Worm (Caenorhabditis elegans) whole organism, L3 larva: Measurements from ENCODE around the gene pafo-1.

Source experiments
- ZK546.5 ChIP-seq: sonication (generic microtip); optimal IDR thresholded peaks from 2 replicates; lab custom pipeline; 2017; ENCODE audit warnings: missing biosample characterization, missing genetic modification characterization
- aly-2 ChIP-seq: fragments of 150-350 bp; optimal IDR thresholded peaks from 2 replicates; lab custom pipeline; 2014; ENCODE audit warnings: missing biosample characterization, missing genetic modification characterization
- ceh-16 ChIP-seq: sonication (generic microtip); optimal IDR thresholded peaks from 2 replicates; lab custom pipeline; 2017; ENCODE audit warnings: missing biosample characterization, missing genetic modification characterization
- ceh-28 ChIP-seq: fragments of 150-350 bp; optimal IDR thresholded peaks from 2 replicates; lab custom pipeline; 2014; ENCODE audit warnings: missing biosample characterization, missing genetic modification reagents, missing genetic modification characterization
- ceh-9 ChIP-seq: sonication (generic microtip); optimal IDR thresholded peaks from 2 replicates; lab custom pipeline; 2018; ENCODE audit warnings: missing biosample characterization, missing genetic modification characterization
- elt-2 ChIP-seq: sonication (generic microtip); optimal IDR thresholded peaks from 2 replicates; lab custom pipeline; 2016; ENCODE audit warnings: missing genetic modification reagents, mild to moderate bottlenecking, missing genetic modification characterization, missing compliant biosample characterization
- elt-3 ChIP-seq, 3 experiments: fragments of 150-350 bp in 1 of 3; sonication (generic microtip) in 2 of 3; optimal IDR thresholded peaks; 2 replicates in 2 of 3; 4 replicates in 1 of 3; lab custom pipeline; 2014 to 2017; ENCODE audit warnings: missing biosample characterization in 3 of 3, missing genetic modification characterization in 3 of 3
- eor-1 ChIP-seq, 2 experiments: fragments of 150-350 bp; optimal IDR thresholded peaks; 2 replicates each; lab custom pipeline; 2014 to 2018; ENCODE audit warnings: missing biosample characterization in 2 of 2, missing genetic modification characterization in 2 of 2
- fkh-10 ChIP-seq: sonication (generic microtip); optimal IDR thresholded peaks from 2 replicates; lab custom pipeline; 2017; ENCODE audit warnings: missing biosample characterization, missing genetic modification reagents, missing genetic modification characterization
- fos-1 ChIP-seq: fragments of 150-350 bp; optimal IDR thresholded peaks from 2 replicates; lab custom pipeline; 2014; ENCODE audit warnings: missing biosample characterization, missing genetic modification characterization
- hmg-11 ChIP-seq: sonication (generic microtip); optimal IDR thresholded peaks from 2 replicates; lab custom pipeline; 2016; ENCODE audit warnings: missing genetic modification characterization, missing compliant biosample characterization
- lin-15B ChIP-seq: fragments of 150-350 bp; optimal IDR thresholded peaks from 2 replicates; lab custom pipeline; 2014; ENCODE audit warnings: missing biosample characterization, missing genetic modification characterization
- lsy-12 ChIP-seq: sonication (generic microtip); optimal IDR thresholded peaks from 2 replicates; lab custom pipeline; 2016; ENCODE audit warnings: mild to moderate bottlenecking, missing genetic modification characterization, missing compliant biosample characterization
- nfya-1 ChIP-seq: sonication (generic microtip); optimal IDR thresholded peaks from 2 replicates; lab custom pipeline; 2017; ENCODE audit warnings: missing genetic modification characterization, mild to moderate bottlenecking, missing compliant biosample characterization, antibody characterized with exemption, moderate library complexity; ENCODE audit not compliant: insufficient read depth
- nhr-11 ChIP-seq: fragments of 150-350 bp; optimal IDR thresholded peaks from 2 replicates; lab custom pipeline; 2014; ENCODE audit warnings: missing biosample characterization, missing genetic modification characterization
- nhr-12 ChIP-seq: fragments of 150-350 bp; optimal IDR thresholded peaks from 2 replicates; lab custom pipeline; 2014; ENCODE audit warnings: missing biosample characterization, missing genetic modification characterization
- nhr-23 ChIP-seq: fragments of 150-350 bp; optimal IDR thresholded peaks from 2 replicates; lab custom pipeline; 2014; ENCODE audit warnings: missing biosample characterization, missing genetic modification reagents, missing genetic modification characterization
- nhr-237 ChIP-seq: fragments of 150-350 bp; optimal IDR thresholded peaks from 2 replicates; lab custom pipeline; 2014; ENCODE audit warnings: missing biosample characterization, missing genetic modification characterization
- nhr-25 ChIP-seq: sonication (generic microtip); optimal IDR thresholded peaks from 2 replicates; lab custom pipeline; 2017; ENCODE audit warnings: missing biosample characterization, missing genetic modification characterization
- nhr-28 ChIP-seq: fragments of 150-350 bp; optimal IDR thresholded peaks from 2 replicates; lab custom pipeline; 2014; ENCODE audit warnings: missing biosample characterization, missing genetic modification characterization
- nhr-43 ChIP-seq: sonication (generic microtip); optimal IDR thresholded peaks from 2 replicates; lab custom pipeline; 2016; ENCODE audit warnings: mild to moderate bottlenecking, missing genetic modification characterization, missing compliant biosample characterization; ENCODE audit not compliant: poor library complexity, severe bottlenecking
- nhr-76 ChIP-seq: fragments of 150-350 bp; sonication (generic microtip); optimal IDR thresholded peaks from 5 replicates; lab custom pipeline; 2014; ENCODE audit warnings: missing biosample characterization, missing genetic modification characterization
- pha-4 ChIP-seq: fragments of 150-350 bp; optimal IDR thresholded peaks from 2 replicates; lab custom pipeline; 2014; ENCODE audit warnings: missing biosample characterization, missing genetic modification reagents, missing genetic modification characterization
- sea-2 ChIP-seq: fragments of 150-350 bp; sonication (generic microtip); optimal IDR thresholded peaks from 4 replicates; lab custom pipeline; 2014; ENCODE audit warnings: missing biosample characterization, missing genetic modification reagents, missing genetic modification characterization
- skn-1 ChIP-seq: fragments of 150-350 bp; optimal IDR thresholded peaks from 2 replicates; lab custom pipeline; 2014; ENCODE audit warnings: missing biosample characterization, missing genetic modification characterization
- tbx-2 ChIP-seq: sonication (generic microtip); optimal IDR thresholded peaks from 2 replicates; lab custom pipeline; 2016; ENCODE audit warnings: mild to moderate bottlenecking, missing genetic modification characterization, missing compliant biosample characterization
- unc-39 ChIP-seq: sonication (generic microtip); optimal IDR thresholded peaks from 4 replicates; lab custom pipeline; 2017; ENCODE audit warnings: missing biosample characterization, missing genetic modification characterization
- unc-62 ChIP-seq: fragments of 150-350 bp; sonication (generic microtip); optimal IDR thresholded peaks from 4 replicates; lab custom pipeline; 2014; ENCODE audit warnings: missing biosample characterization, missing genetic modification reagents, missing genetic modification characterization

pafo-1 gene

ce11 chrV:11513432-11513831 is 8.1 kb upstream of the pafo-1 start, which contains the start of gene C55A6.3:
C55A6.3 (minus strand) TSS chrV:11513532.
- TF ChIP-seq ceh-9 (tag; lab: Kevin White, UChicago) (no peak), pha-4 (tag; lab: Kevin White, UChicago) (peak; percentile 41), nhr-28 (tag; lab: Kevin White, UChicago) (no peak)

- TF ChIP-seq nhr-23 (tag; lab: Kevin White, UChicago) (no peak), pha-4 (tag; lab: Kevin White, UChicago) (peak; percentile 93)
These were observed 6.8 kb upstream of the pafo-1 start, which contains the start of gene C55A6.6 for ce11 chrV:11514677-11515076. C55A6.6 (minus strand) TSS chrV:11514737.

ce11 chrV:11515145-11515544 is 6.4 kb upstream of the pafo-1 start:
- no peak for TF ChIP-seq ceh-9 (tag; lab: Kevin White, UChicago)
- TF ChIP-seq sea-2 (GFP tag; lab: Kevin White, UChicago): no peak
- TF ChIP-seq hmg-11 (tag; lab: Kevin White, UChicago): no peak

ce11 chrV:11516141-11516591 is 5.3 kb upstream of the pafo-1 start, which contains the start of gene sdz-8:
sdz-8 (minus strand) TSS chrV:11516191.
- TF ChIP-seq nhr-28 (tag; lab: Kevin White, UChicago): no peak
- TF ChIP-seq pha-4 (tag; lab: Kevin White, UChicago): peak; percentile 12
- no peak for TF ChIP-seq fkh-10 (GFP tag; lab: Kevin White, UChicago)
- TF ChIP-seq sea-2 (GFP tag; lab: Kevin White, UChicago): no peak
- TF ChIP-seq skn-1: peak; percentile 80
- no peak for TF ChIP-seq eor-1 (tag; optimal IDR thresholded peaks at IDR 0.05; lab: Kevin White, UChicago)

ce11 chrV:11517789-11518188 is 3.7 kb upstream of the pafo-1 start, which contains the start of gene C55A6.4:
C55A6.4 (minus strand) TSS chrV:11517889.
- TF ChIP-seq ceh-16 (tag; lab: Kevin White, UChicago) (no peak), hmg-11 (tag; lab: Kevin White, UChicago) (no peak), ZK546.5 (tag; lab: Kevin White, UChicago) (no peak), fkh-10 (GFP tag; lab: Kevin White, UChicago) (no peak), unc-62 (GFP tag; lab: Kevin White, UChicago) (no peak), elt-2 (tag; lab: Kevin White, UChicago) (no peak), lin-15B (tag; lab: Kevin White, UChicago) (no peak), nhr-28 (tag; lab: Kevin White, UChicago) (no peak), aly-2 (tag; lab: Kevin White, UChicago) (no peak)

ce11 chrV:11520215-11520614 is 1.3 kb upstream of the pafo-1 start, which contains the start of the genes C55A6.11 and C55A6.7:
C55A6.11 (plus strand) TSS chrV:11520515.
C55A6.7 (minus strand) TSS chrV:11520530.
- no peak for TF ChIP-seq ZK546.5 (tag; lab: Kevin White, UChicago)
- no peak for TF ChIP-seq nhr-23 (tag; lab: Kevin White, UChicago)
- TF ChIP-seq nhr-12 (tag; lab: Kevin White, UChicago): no peak
- TF ChIP-seq nhr-11 (tag; lab: Kevin White, UChicago): no peak
- TF ChIP-seq nhr-43: no peak
- no peak for TF ChIP-seq lin-15B (tag; lab: Kevin White, UChicago)
- TF ChIP-seq nhr-237 (tag; lab: Kevin White, UChicago): no peak
- TF ChIP-seq ceh-28 (tag; lab: Kevin White, UChicago): no peak
- no peak for TF ChIP-seq tbx-2 (tag; lab: Kevin White, UChicago)
- TF ChIP-seq lsy-12 (tag; lab: Kevin White, UChicago): no peak
- TF ChIP-seq nhr-25 (tag; lab: Kevin White, UChicago): no peak
- TF ChIP-seq eor-1 (tag; optimal IDR thresholded peaks at IDR 0.05; lab: Kevin White, UChicago): no peak
- no peak for TF ChIP-seq unc-39
- no peak for TF ChIP-seq nhr-76 (tag; lab: Kevin White, UChicago)

ce11 chrV:11525338-11525737 is 3.8 kb downstream of the pafo-1 start:
- TF ChIP-seq elt-3 (tag; optimal IDR thresholded peaks at IDR 0.05; lab: Kevin White, UChicago): no peak
- TF ChIP-seq nfya-1 (tag; lab: Kevin White, UChicago): peak; percentile 61
- TF ChIP-seq fos-1: no peak
- TF ChIP-seq nhr-25 (tag; lab: Kevin White, UChicago): peak; percentile 73
- TF ChIP-seq, all 47 proteins: peak for 2
